Fruit fly (Drosophila melanogaster): ENCODE measurements around the gene wnd.

DNA sequence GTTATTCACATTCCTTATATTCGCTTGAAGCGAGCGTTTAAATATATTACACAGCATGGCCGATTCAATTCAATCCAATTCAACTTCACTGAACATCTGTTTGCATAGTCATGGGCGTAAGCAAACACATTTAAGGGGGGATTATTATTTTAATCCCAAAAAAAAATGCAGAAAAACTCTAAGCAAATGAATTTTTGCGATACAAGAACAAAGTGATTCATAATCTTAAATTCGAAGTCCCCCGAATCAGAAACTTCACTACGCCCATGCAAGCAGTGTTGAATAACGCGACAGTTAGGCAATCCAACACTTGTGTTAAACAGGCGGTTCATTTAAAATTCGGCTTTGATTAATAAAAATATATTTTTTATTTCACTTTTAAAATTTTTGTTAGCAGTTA, 45.2 kb downstream of the wnd start, which contains the start of gene CG14100:
- no peak for TF ChIP-seq psq (optimal IDR thresholded peaks at IDR 0.05)
- TF ChIP-seq usp (GFP tag; optimal IDR thresholded peaks at IDR 0.05) = no peak
- no peak for TF ChIP-seq Dll (optimal IDR thresholded peaks at IDR 0.05)
- no peak for TF ChIP-seq pan (optimal IDR thresholded peaks at IDR 0.05)
- TF ChIP-seq CG8478 (optimal IDR thresholded peaks at IDR 0.05) = no peak
